Worm (Caenorhabditis elegans): ENCODE data around the gene try-5.

- TF ChIP-seq lin-39 (tag; optimal IDR thresholded peaks at IDR 0.05) (no peak), F13H6.1 (tag; optimal IDR thresholded peaks at IDR 0.05) (no peak), nhr-237 (tag; optimal IDR thresholded peaks at IDR 0.05) (no peak), fos-1 (tag; optimal IDR thresholded peaks at IDR 0.05) (no peak), unc-55 (GFP tag; optimal IDR thresholded peaks at IDR 0.05) (no peak), nhr-10 (tag; optimal IDR thresholded peaks at IDR 0.05) (no peak), aly-2 (tag; optimal IDR thresholded peaks at IDR 0.05) (no peak), snpc-4 (tag; optimal IDR thresholded peaks at IDR 0.05) (no peak), ztf-11 (tag; optimal IDR thresholded peaks at IDR 0.05) (no peak), nhr-12 (tag; optimal IDR thresholded peaks at IDR 0.05) (no peak)
Observed at ce11 chrV:9328670-9329069, 18.2 kb upstream of the try-5 start, which contains the start of gene K07B1.4.
